Fruit fly (Drosophila melanogaster) ovary, adult (tissue): ENCODE data around the gene NHP2.

Experiments used
- CG17801 ChIP-seq: fragments of 200-800 bp; optimal IDR thresholded peaks from 2 replicates; lab custom pipeline; 2019; ENCODE audit warnings: missing biosample characterization, mild to moderate bottlenecking, missing genetic modification characterization, moderate library complexity; ENCODE audit not compliant: partially characterized antibody

The NHP2 gene

dm6 chr3L:14757464-14758384 is 44.2 kb downstream of the NHP2 start, which contains the start of gene CG42507:
Gene CG42507 (minus strand): TSS chr3L:14757962.
- peak; percentile 29 for TF ChIP-seq CG17801

dm6 chr3L:14756724-14757463 is 45.1 kb downstream of the NHP2 start:
- TF ChIP-seq CG17801, result peak; percentile 61

- TF ChIP-seq CG17801, result peak; percentile 7
Observed at dm6 chr3L:14755951-14756723, 45.8 kb downstream of the NHP2 start.

- TF ChIP-seq CG17801, result no peak
Observed at dm6 chr3L:14755046-14755643, 46.8 kb downstream of the NHP2 start.

- TF ChIP-seq CG17801, result no peak
Observed at dm6 chr3L:14752816-14753215, 49.2 kb downstream of the NHP2 start.
